Worm (Caenorhabditis elegans) whole organism, L2 larva: ENCODE results near the gene VM106R.1.

Experiments used
- C34F6.9 ChIP-seq: fragments of 150-350 bp; optimal IDR thresholded peaks from 2 replicates; lab custom pipeline; 2014; ENCODE audit warnings: missing biosample characterization, missing genetic modification characterization
- F13H6.1 ChIP-seq: sonication (generic microtip); optimal IDR thresholded peaks from 2 replicates; lab custom pipeline; 2016; ENCODE audit warnings: missing genetic modification characterization, missing compliant biosample characterization
- R02D3.7 ChIP-seq: fragments of 150-350 bp; optimal IDR thresholded peaks from 2 replicates; lab custom pipeline; 2014; ENCODE audit warnings: missing biosample characterization, missing genetic modification characterization
- Y55F3AM.14 ChIP-seq: fragments of 200-800 bp; sonication (Bioruptor generic); optimal IDR thresholded peaks from 2 replicates; lab custom pipeline; 2018; ENCODE audit warnings: mild to moderate bottlenecking, missing genetic modification characterization, missing compliant biosample characterization
- ZK546.5 ChIP-seq: sonication (generic microtip); optimal IDR thresholded peaks from 2 replicates; lab custom pipeline; 2017; ENCODE audit warnings: missing biosample characterization, missing genetic modification characterization
- alr-1 ChIP-seq: fragments of 150-350 bp; optimal IDR thresholded peaks from 2 replicates; lab custom pipeline; 2014; ENCODE audit warnings: missing biosample characterization, missing genetic modification characterization
- aly-2 ChIP-seq: fragments of 150-350 bp; optimal IDR thresholded peaks from 2 replicates; lab custom pipeline; 2014; ENCODE audit warnings: missing biosample characterization, missing genetic modification characterization
- ama-1 ChIP-seq: fragments of 150-350 bp; optimal IDR thresholded peaks from 2 replicates; lab custom pipeline; 2018; ENCODE audit warnings: inconsistent platforms
- blmp-1 ChIP-seq: sonication (generic microtip); optimal IDR thresholded peaks from 2 replicates; lab custom pipeline; 2017; ENCODE audit warnings: missing genetic modification characterization, mild to moderate bottlenecking, missing compliant biosample characterization, antibody characterized with exemption, moderate library complexity; ENCODE audit not compliant: insufficient read depth
- ceh-16 ChIP-seq: fragments of 150-350 bp; optimal IDR thresholded peaks from 2 replicates; lab custom pipeline; 2014; ENCODE audit warnings: missing biosample characterization, missing genetic modification characterization
- ceh-82 ChIP-seq: fragments of 150-350 bp; optimal IDR thresholded peaks from 2 replicates; lab custom pipeline; 2014; ENCODE audit warnings: missing biosample characterization, missing genetic modification characterization
- crh-2 ChIP-seq: sonication (generic microtip); optimal IDR thresholded peaks from 2 replicates; lab custom pipeline; 2017; ENCODE audit warnings: missing biosample characterization, missing genetic modification characterization
- dmd-4 ChIP-seq: sonication (generic microtip); optimal IDR thresholded peaks from 2 replicates; lab custom pipeline; 2017; ENCODE audit warnings: missing biosample characterization, missing genetic modification characterization
- egl-27 ChIP-seq: sonication (generic microtip); optimal IDR thresholded peaks from 3 replicates; lab custom pipeline; 2017; ENCODE audit warnings: missing biosample characterization, missing genetic modification reagents, missing genetic modification characterization
- elt-1 ChIP-seq: fragments of 150-350 bp; optimal IDR thresholded peaks from 2 replicates; lab custom pipeline; 2014; ENCODE audit warnings: missing biosample characterization, missing genetic modification characterization
- elt-3 ChIP-seq: sonication (generic microtip); optimal IDR thresholded peaks from 2 replicates; lab custom pipeline; 2017; ENCODE audit warnings: missing biosample characterization, missing genetic modification characterization
- fos-1 ChIP-seq: fragments of 150-350 bp; optimal IDR thresholded peaks from 2 replicates; lab custom pipeline; 2014; ENCODE audit warnings: missing biosample characterization, missing genetic modification characterization
- gmeb-1 ChIP-seq: fragments of 150-350 bp; optimal IDR thresholded peaks from 2 replicates; lab custom pipeline; 2014; ENCODE audit warnings: missing biosample characterization, missing genetic modification characterization
- lin-11 ChIP-seq: fragments of 150-350 bp; sonication (generic microtip); optimal IDR thresholded peaks from 2 replicates; lab custom pipeline; 2014; ENCODE audit warnings: missing biosample characterization, missing genetic modification characterization, inconsistent platforms, mixed read lengths
- lin-13 ChIP-seq: fragments of 150-350 bp; optimal IDR thresholded peaks from 2 replicates; lab custom pipeline; 2014; ENCODE audit warnings: missing biosample characterization, missing genetic modification reagents, missing genetic modification characterization
- lin-39 ChIP-seq: fragments of 150-350 bp; optimal IDR thresholded peaks from 2 replicates; lab custom pipeline; 2014; ENCODE audit warnings: missing biosample characterization, missing genetic modification reagents, missing genetic modification characterization
- lsy-2 ChIP-seq, 2 experiments: fragments of 150-350 bp in 1 of 2; sonication (generic microtip) in 1 of 2; optimal IDR thresholded peaks; 2 replicates each; lab custom pipeline; 2014 to 2017; ENCODE audit warnings: missing biosample characterization in 2 of 2, missing genetic modification characterization in 2 of 2
- mab-5 ChIP-seq: fragments of 150-350 bp; optimal IDR thresholded peaks from 2 replicates; lab custom pipeline; 2014; ENCODE audit warnings: missing biosample characterization, missing genetic modification characterization
- mbf-1 ChIP-seq: sonication (generic microtip); optimal IDR thresholded peaks from 2 replicates; lab custom pipeline; 2017; ENCODE audit warnings: missing biosample characterization, missing genetic modification characterization
- mdl-1 ChIP-seq, 2 experiments: fragments of 150-350 bp in 1 of 2; sonication (generic microtip) in 1 of 2; optimal IDR thresholded peaks; 2 replicates each; lab custom pipeline; 2017; ENCODE audit warnings: missing biosample characterization in 2 of 2, missing genetic modification characterization in 2 of 2
- nhr-10 ChIP-seq: sonication (generic microtip); optimal IDR thresholded peaks from 2 replicates; lab custom pipeline; 2017; ENCODE audit warnings: missing biosample characterization, missing genetic modification characterization
- nhr-11 ChIP-seq: fragments of 150-350 bp; optimal IDR thresholded peaks from 2 replicates; lab custom pipeline; 2014; ENCODE audit warnings: missing biosample characterization, missing genetic modification characterization
- nhr-12 ChIP-seq: fragments of 150-350 bp; optimal IDR thresholded peaks from 2 replicates; lab custom pipeline; 2014; ENCODE audit warnings: missing biosample characterization, missing genetic modification characterization
- nhr-129 ChIP-seq: fragments of 150-350 bp; optimal IDR thresholded peaks from 2 replicates; lab custom pipeline; 2014; ENCODE audit warnings: missing biosample characterization, missing genetic modification characterization
- nhr-21 ChIP-seq: fragments of 150-350 bp; optimal IDR thresholded peaks from 2 replicates; lab custom pipeline; 2014; ENCODE audit warnings: missing biosample characterization, missing genetic modification characterization
- nhr-23 ChIP-seq: fragments of 150-350 bp; optimal IDR thresholded peaks from 2 replicates; lab custom pipeline; 2014; ENCODE audit warnings: missing biosample characterization, missing genetic modification reagents, missing genetic modification characterization
- nhr-237 ChIP-seq: fragments of 150-350 bp; optimal IDR thresholded peaks from 2 replicates; lab custom pipeline; 2014; ENCODE audit warnings: missing biosample characterization, missing genetic modification characterization
- nhr-25 ChIP-seq: fragments of 150-350 bp; sonication (generic microtip); optimal IDR thresholded peaks from 3 replicates; lab custom pipeline; 2014; ENCODE audit warnings: missing biosample characterization, missing genetic modification characterization
- nhr-6 ChIP-seq: fragments of 150-350 bp; optimal IDR thresholded peaks from 2 replicates; lab custom pipeline; 2014; ENCODE audit warnings: missing biosample characterization, missing genetic modification characterization
- nhr-77 ChIP-seq: fragments of 150-350 bp; optimal IDR thresholded peaks from 2 replicates; lab custom pipeline; 2014; ENCODE audit warnings: missing biosample characterization, missing genetic modification characterization
- peb-1 ChIP-seq: fragments of 150-350 bp; optimal IDR thresholded peaks from 2 replicates; lab custom pipeline; 2014; ENCODE audit warnings: missing biosample characterization, missing genetic modification characterization
- sem-4 ChIP-seq: fragments of 150-350 bp; optimal IDR thresholded peaks from 2 replicates; lab custom pipeline; 2014; ENCODE audit warnings: missing biosample characterization, missing genetic modification reagents, missing genetic modification characterization
- skn-1 ChIP-seq: sonication (generic microtip); optimal IDR thresholded peaks from 2 replicates; lab custom pipeline; 2017; ENCODE audit warnings: missing biosample characterization, missing genetic modification characterization
- sma-3 ChIP-seq: sonication (generic microtip); optimal IDR thresholded peaks from 2 replicates; lab custom pipeline; 2016; ENCODE audit warnings: missing genetic modification reagents, missing genetic modification characterization, missing compliant biosample characterization
- sma-9 ChIP-seq, 2 experiments: fragments of 150-350 bp in 1 of 2; sonication (generic microtip) in 1 of 2; optimal IDR thresholded peaks; 2 replicates each; lab custom pipeline; 2014 to 2016; ENCODE audit warnings: missing genetic modification characterization in 2 of 2, mild to moderate bottlenecking in 1 of 2, missing biosample characterization in 1 of 2, missing compliant biosample characterization in 1 of 2, missing genetic modification reagents in 1 of 2, moderate library complexity in 1 of 2
- snpc-4 ChIP-seq: fragments of 150-350 bp; optimal IDR thresholded peaks from 2 replicates; lab custom pipeline; 2014; ENCODE audit warnings: missing biosample characterization, missing genetic modification characterization
- unc-39 ChIP-seq: fragments of 150-350 bp; optimal IDR thresholded peaks from 2 replicates; lab custom pipeline; 2014; ENCODE audit warnings: missing biosample characterization, missing genetic modification characterization
- unc-55 ChIP-seq: fragments of 150-350 bp; sonication (generic microtip); optimal IDR thresholded peaks from 3 replicates; lab custom pipeline; 2014; ENCODE audit warnings: missing biosample characterization, missing genetic modification reagents, missing genetic modification characterization
- unc-62 ChIP-seq: fragments of 150-350 bp; optimal IDR thresholded peaks from 2 replicates; lab custom pipeline; 2014; ENCODE audit warnings: missing biosample characterization, missing genetic modification reagents, missing genetic modification characterization
- zag-1 ChIP-seq: fragments of 150-350 bp; optimal IDR thresholded peaks from 2 replicates; lab custom pipeline; 2014; ENCODE audit warnings: missing biosample characterization, missing genetic modification characterization
- ztf-1 ChIP-seq: fragments of 200-800 bp; sonication (Bioruptor generic); conservative IDR thresholded peaks from 2 replicates; pipeline ENCODE4 v1.3.6; 2022; ENCODE audit warnings: missing genetic modification characterization, missing compliant biosample characterization
- ztf-11 ChIP-seq: sonication (generic microtip); optimal IDR thresholded peaks from 2 replicates; lab custom pipeline; 2017; ENCODE audit warnings: missing biosample characterization, missing genetic modification characterization
- ztf-4 ChIP-seq: fragments of 150-350 bp; optimal IDR thresholded peaks from 2 replicates; lab custom pipeline; 2014; ENCODE audit warnings: missing biosample characterization, missing genetic modification characterization

Gene VM106R.1

DNA sequence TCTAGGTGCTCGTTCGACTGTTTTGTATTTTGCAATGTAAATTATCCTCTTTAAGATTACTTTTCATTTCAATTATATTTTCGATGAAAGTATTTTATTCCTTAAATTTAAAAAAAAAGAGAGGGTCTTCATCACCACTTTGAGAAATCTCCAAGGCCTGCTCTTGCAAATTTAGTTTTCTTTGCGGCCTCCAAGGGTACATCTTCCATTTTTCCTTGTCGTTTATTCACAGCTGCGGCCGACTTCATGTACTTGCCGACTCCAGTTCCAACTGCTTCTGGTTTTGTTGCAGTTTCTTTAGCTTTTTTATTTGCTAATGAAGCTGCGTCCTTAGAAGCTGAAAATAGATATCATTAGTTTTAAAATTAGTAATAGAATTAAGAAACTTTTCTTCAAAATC, 41.7 kb upstream of the VM106R.1 start:
- TF ChIP-seq nhr-12 (tag; lab: Kevin White, UChicago) (no peak), aly-2 (no peak), sma-9 (GFP tag; optimal IDR thresholded peaks at IDR 0.05; lab: Kevin White, UChicago) (no peak), sma-9 (tag; optimal IDR thresholded peaks at IDR 0.05; lab: Kevin White, UChicago) (no peak), nhr-129 (no peak), nhr-77 (tag; lab: Kevin White, UChicago) (no peak), nhr-10 (tag; lab: Kevin White, UChicago) (no peak), unc-39 (tag; lab: Kevin White, UChicago) (no peak), sem-4 (no peak), nhr-23 (tag; lab: Kevin White, UChicago) (no peak), ZK546.5 (tag; lab: Kevin White, UChicago) (no peak), fos-1 (tag; lab: Kevin White, UChicago) (no peak)
- TF ChIP-seq, all 48 proteins: peak for 0

DNA sequence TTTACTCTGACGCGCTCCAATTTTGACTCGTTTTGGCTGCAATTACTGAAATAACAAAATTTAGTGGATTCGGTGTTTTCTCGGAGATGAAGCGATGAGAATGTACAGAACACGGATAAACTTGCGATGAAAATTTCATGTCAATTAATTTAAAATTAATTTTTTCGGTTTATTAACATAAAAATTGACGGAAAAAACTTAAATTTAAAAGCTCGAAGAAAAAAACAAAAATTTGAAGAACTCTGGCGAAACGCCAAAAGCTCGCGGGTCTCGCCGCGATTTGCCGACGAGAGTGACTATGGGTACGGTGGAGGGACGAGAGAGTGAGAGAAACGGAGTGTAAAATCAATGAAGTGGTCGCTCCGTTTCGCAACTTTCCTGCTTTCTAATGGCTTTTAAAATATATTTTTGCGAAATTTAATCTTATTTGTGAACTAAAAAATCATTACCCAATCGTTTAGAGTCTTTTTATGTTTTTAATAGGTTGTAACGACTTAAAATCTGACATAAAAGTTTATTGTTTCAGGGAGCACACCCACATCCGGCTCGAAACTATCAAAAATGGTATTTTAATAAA, 39.8 kb upstream of the VM106R.1 start, which contains the start of the genes gmps-1 and cap-2:
gmps-1 (minus strand) TSS at position 51 of the 577 bp plus-strand sequence.
cap-2 (plus strand) TSS at position 527 of the 577 bp plus-strand sequence.
- no peak for TF ChIP-seq ztf-11 (tag; lab: Kevin White, UChicago)
- TF ChIP-seq C34F6.9 (tag; lab: Kevin White, UChicago): peak; percentile 97
- TF ChIP-seq ztf-4 (tag; lab: Kevin White, UChicago): peak; percentile 96
- peak; percentile 97 for TF ChIP-seq mab-5 (tag; lab: Kevin White, UChicago)
- no peak for TF ChIP-seq alr-1 (tag; lab: Kevin White, UChicago)
- TF ChIP-seq lin-11 (tag; lab: Kevin White, UChicago): peak; percentile 97
- peak; percentile 97 for TF ChIP-seq nhr-25
- peak; percentile 78 for TF ChIP-seq ZK546.5 (tag; lab: Kevin White, UChicago)
- TF ChIP-seq Y55F3AM.14: peak; percentile 71
- peak; percentile 40 for TF ChIP-seq mbf-1 (tag; lab: Kevin White, UChicago)
- peak; percentile 95 for TF ChIP-seq R02D3.7 (tag; lab: Kevin White, UChicago)
- TF ChIP-seq peb-1: no peak
- TF ChIP-seq sem-4: peak; percentile 95
- peak; percentile 96 for TF ChIP-seq lin-13 (GFP tag; lab: Kevin White, UChicago)
- TF ChIP-seq nhr-237 (tag; lab: Kevin White, UChicago): peak; percentile 79
- peak; percentile 87 for TF ChIP-seq nhr-129
- TF ChIP-seq mdl-1 (tag; optimal IDR thresholded peaks at IDR 0.05; lab: Kevin White, UChicago): peak; percentile 52 to 79
- peak; percentile 6 for TF ChIP-seq aly-2
- TF ChIP-seq nhr-6 (tag; lab: Kevin White, UChicago): peak; percentile 94
- TF ChIP-seq elt-3 (tag; lab: Kevin White, UChicago): no peak
- peak; percentile 95 for TF ChIP-seq nhr-21
- peak; percentile 76 for TF ChIP-seq ceh-16 (tag; lab: Kevin White, UChicago)
- no peak for TF ChIP-seq unc-39 (tag; lab: Kevin White, UChicago)
- peak; percentile 88 for TF ChIP-seq nhr-10 (tag; lab: Kevin White, UChicago)
- TF ChIP-seq unc-62 (GFP tag; lab: Kevin White, UChicago): peak; percentile 87
- peak; percentile 99 for TF ChIP-seq unc-55 (GFP tag; lab: Kevin White, UChicago)
- peak; percentile 95 for TF ChIP-seq sma-3 (GFP tag; lab: Kevin White, UChicago)
- TF ChIP-seq crh-2 (tag; lab: Kevin White, UChicago): peak; percentile 97
- no peak for TF ChIP-seq elt-1 (tag; lab: Kevin White, UChicago)
- peak; percentile 73 for TF ChIP-seq zag-1
- TF ChIP-seq ceh-82 (tag; lab: Kevin White, UChicago): peak; percentile 97
- TF ChIP-seq dmd-4 (tag; lab: Kevin White, UChicago): peak; percentile 57
- peak; percentile 94 for TF ChIP-seq fos-1 (tag; lab: Kevin White, UChicago)
- TF ChIP-seq lin-39 (tag; lab: Kevin White, UChicago): peak; percentile 0
- no peak for TF ChIP-seq nhr-11 (tag; lab: Kevin White, UChicago)
- peak; percentile 51 for TF ChIP-seq blmp-1 (tag; lab: Kevin White, UChicago)
- no peak for TF ChIP-seq ztf-1 (GFP tag; lab: Robert Waterston, UW)
- peak; percentile 65 for TF ChIP-seq nhr-77 (tag; lab: Kevin White, UChicago)
- TF ChIP-seq snpc-4 (tag; lab: Kevin White, UChicago): peak; percentile 79
- TF ChIP-seq gmeb-1 (tag; lab: Kevin White, UChicago): peak; percentile 94
- peak; percentile 98 for TF ChIP-seq sma-9 (GFP tag; optimal IDR thresholded peaks at IDR 0.05; lab: Kevin White, UChicago)
- no peak for TF ChIP-seq sma-9 (tag; optimal IDR thresholded peaks at IDR 0.05; lab: Kevin White, UChicago)
- peak; percentile 22 for TF ChIP-seq nhr-12 (tag; lab: Kevin White, UChicago)
- TF ChIP-seq skn-1 (tag; lab: Kevin White, UChicago): no peak
- TF ChIP-seq ama-1 (lab: Kevin White, UChicago): peak; percentile 16
- TF ChIP-seq egl-27 (tag; lab: Kevin White, UChicago): peak; percentile 95
- no peak for TF ChIP-seq nhr-23 (tag; lab: Kevin White, UChicago)
- peak; percentile 97 for TF ChIP-seq F13H6.1
- peak; percentile 100 for TF ChIP-seq lsy-2 (tag; optimal IDR thresholded peaks at IDR 0.05; lab: Kevin White, UChicago)
